2 worm cellular contexts compared by ENCODE assay signal in the genomic region with DNA sequence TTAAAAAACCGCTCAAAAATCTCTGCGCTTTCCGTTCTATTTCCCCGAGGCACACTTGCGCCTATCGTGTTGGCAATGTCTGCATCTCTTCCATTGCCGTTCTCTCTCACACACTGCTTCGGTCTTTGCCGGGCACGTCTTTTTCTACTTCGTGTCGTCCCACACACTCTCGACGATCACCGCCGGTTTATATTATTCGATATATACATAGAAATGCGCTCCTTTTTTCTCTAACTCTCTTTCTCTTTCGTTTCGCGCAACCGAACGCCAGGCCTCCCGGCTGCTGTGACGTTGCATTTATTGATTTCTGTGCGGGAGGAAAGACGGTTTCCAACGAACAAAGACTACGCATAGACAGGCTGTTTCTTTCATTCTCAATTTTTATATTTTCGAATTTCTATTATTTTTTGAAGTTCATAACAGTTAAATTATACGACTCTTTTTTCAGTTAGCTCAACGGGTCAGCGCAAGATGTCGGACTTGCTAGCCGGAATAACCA.
TF ChIP-seq lines count a peak whose summit lies in the region.

Gene rsd-3, plus strand, starts transcription at position 449 of the 499 bp plus-strand sequence.

TF ChIP-seq in whole organism, L1 larva, 84 proteins besides CTCF, POLR2A, EP300 and RAD21 (continued from another document and continues in another):
- TF ChIP-seq nhr-84 (tag; optimal IDR thresholded peaks at IDR 0.05; lab: Kevin White, UChicago), result no peak
- TF ChIP-seq C34B4.2 (tag; optimal IDR thresholded peaks at IDR 0.05; lab: Kevin White, UChicago), result no peak
- no peak for TF ChIP-seq hlh-17 (GFP tag; optimal IDR thresholded peaks at IDR 0.05; lab: Kevin White, UChicago; ENCODE audit: borderline replicate concordance)
- TF ChIP-seq ama-1 (optimal IDR thresholded peaks at IDR 0.05; lab: Kevin White, UChicago), result no peak
- peak; percentile 74 for TF ChIP-seq nhr-20 (tag; optimal IDR thresholded peaks at IDR 0.05; lab: Kevin White, UChicago)
- no peak for TF ChIP-seq zag-1 (tag; optimal IDR thresholded peaks at IDR 0.05; lab: Kevin White, UChicago)
- peak in 1 of 2 experiments; percentile 54 for TF ChIP-seq mdl-1 (tag; optimal IDR thresholded peaks at IDR 0.05; lab: Kevin White, UChicago)
- no peak for TF ChIP-seq nhr-12 (tag; optimal IDR thresholded peaks at IDR 0.05; lab: Kevin White, UChicago)
- TF ChIP-seq C04F5.9 (tag; optimal IDR thresholded peaks at IDR 0.05; lab: Kevin White, UChicago), result no peak
- TF ChIP-seq Y116A8C.19 (tag; optimal IDR thresholded peaks at IDR 0.05; lab: Kevin White, UChicago; ENCODE audit: borderline replicate concordance), result no peak
- no peak for TF ChIP-seq mef-2 (tag; optimal IDR thresholded peaks at IDR 0.05; lab: Kevin White, UChicago)
- no peak for TF ChIP-seq efl-3 (GFP tag; optimal IDR thresholded peaks at IDR 0.05; lab: Kevin White, UChicago)
- TF ChIP-seq alr-1 (tag; optimal IDR thresholded peaks at IDR 0.05; lab: Kevin White, UChicago; ENCODE audit: borderline replicate concordance), result no peak
- peak; percentile 65 for TF ChIP-seq skn-1 (tag; optimal IDR thresholded peaks at IDR 0.05; lab: Kevin White, UChicago)
- TF ChIP-seq nhr-77 (tag; optimal IDR thresholded peaks at IDR 0.05; lab: Kevin White, UChicago), result peak; percentile 13
- TF ChIP-seq irx-1 (tag; optimal IDR thresholded peaks at IDR 0.05; lab: Kevin White, UChicago), result peak; percentile 9
- no peak for TF ChIP-seq efl-1 (optimal IDR thresholded peaks at IDR 0.05; lab: Kevin White, UChicago)
- peak in 1 of 2 experiments; percentile 11 for TF ChIP-seq efl-1 (GFP tag; optimal IDR thresholded peaks at IDR 0.05 in 1 of 2; lab: Kevin White, UChicago)
- no peak for TF ChIP-seq snpc-4 (tag; optimal IDR thresholded peaks at IDR 0.05; lab: Kevin White, UChicago)
- TF ChIP-seq fkh-4 (tag; optimal IDR thresholded peaks at IDR 0.05; lab: Kevin White, UChicago; ENCODE audit: borderline replicate concordance), result no peak
- TF ChIP-seq unc-30 (tag; optimal IDR thresholded peaks at IDR 0.05; lab: Kevin White, UChicago), result no peak
- TF ChIP-seq egl-13 (tag; optimal IDR thresholded peaks at IDR 0.05; lab: Kevin White, UChicago), result peak; percentile 26
- TF ChIP-seq nhr-90 (tag; optimal IDR thresholded peaks at IDR 0.05; lab: Kevin White, UChicago; ENCODE audit: poor library complexity), result peak; percentile 60
- TF ChIP-seq ets-5 (GFP tag; IDR thresholded peaks at IDR 0.05; lab: Robert Waterston, UW), result no peak
- no peak for TF ChIP-seq F16B12.6 (tag; optimal IDR thresholded peaks at IDR 0.05; lab: Kevin White, UChicago)
- peak; percentile 4 for TF ChIP-seq fkh-8 (tag; optimal IDR thresholded peaks at IDR 0.05; lab: Kevin White, UChicago)
- TF ChIP-seq fos-1 (tag; optimal IDR thresholded peaks at IDR 0.05; lab: Kevin White, UChicago), result no peak
- no peak for TF ChIP-seq sptf-1 (tag; optimal IDR thresholded peaks at IDR 0.05; lab: Kevin White, UChicago)
- TF ChIP-seq hlh-4 (tag; optimal IDR thresholded peaks at IDR 0.05; lab: Kevin White, UChicago), result no peak
- TF ChIP-seq ceh-90 (tag; optimal IDR thresholded peaks at IDR 0.05; lab: Kevin White, UChicago), result no peak
- peak; percentile 27 for TF ChIP-seq unc-86 (tag; optimal IDR thresholded peaks at IDR 0.05; lab: Kevin White, UChicago)
- TF ChIP-seq dsc-1 (tag; optimal IDR thresholded peaks at IDR 0.05; lab: Kevin White, UChicago), result peak; percentile 40
- TF ChIP-seq elt-3 (tag; optimal IDR thresholded peaks at IDR 0.05; lab: Kevin White, UChicago), result peak in 1 of 6 experiments; percentile 69
- TF ChIP-seq ces-1 (GFP tag; optimal IDR thresholded peaks at IDR 0.05; lab: Kevin White, UChicago), result no peak
- no peak for TF ChIP-seq aly-2 (tag; optimal IDR thresholded peaks at IDR 0.05; lab: Kevin White, UChicago)
- TF ChIP-seq ceh-82 (tag; optimal IDR thresholded peaks at IDR 0.05; lab: Kevin White, UChicago), result peak in 2 of 3 experiments; percentile 18 to 42
- no peak for TF ChIP-seq nhr-11 (tag; optimal IDR thresholded peaks at IDR 0.05; lab: Kevin White, UChicago)
- TF ChIP-seq unc-62 (GFP tag; optimal IDR thresholded peaks at IDR 0.05; lab: Kevin White, UChicago), result no peak
- TF ChIP-seq egl-27 (tag; optimal IDR thresholded peaks at IDR 0.05; lab: Kevin White, UChicago), result no peak
- TF ChIP-seq vab-15 (tag; optimal IDR thresholded peaks at IDR 0.05; lab: Kevin White, UChicago), result no peak
- TF ChIP-seq nhr-47 (tag; optimal IDR thresholded peaks at IDR 0.05; lab: Kevin White, UChicago), result peak; percentile 45
- no peak for TF ChIP-seq lir-3 (tag; optimal IDR thresholded peaks at IDR 0.05; lab: Kevin White, UChicago; ENCODE audit: poor library complexity)
- TF ChIP-seq aha-1 (tag; optimal IDR thresholded peaks at IDR 0.05; lab: Kevin White, UChicago), result no peak
- no peak for TF ChIP-seq zip-4 (GFP tag; optimal IDR thresholded peaks at IDR 0.05; lab: Kevin White, UChicago)
- peak; percentile 65 for TF ChIP-seq nhr-71 (tag; optimal IDR thresholded peaks at IDR 0.05; lab: Kevin White, UChicago)
- no peak for TF ChIP-seq fkh-10 (GFP tag; optimal IDR thresholded peaks at IDR 0.05; lab: Kevin White, UChicago)
- no peak for TF ChIP-seq sox-4 (tag; optimal IDR thresholded peaks at IDR 0.05; lab: Kevin White, UChicago)
- TF ChIP-seq ceh-63 (GFP tag; optimal IDR thresholded peaks at IDR 0.05; lab: Kevin White, UChicago), result no peak
- no peak for TF ChIP-seq pag-3 (tag; optimal IDR thresholded peaks at IDR 0.05; lab: Kevin White, UChicago; ENCODE audit: borderline replicate concordance, insufficient read depth)
- no peak for TF ChIP-seq jun-1 (tag; optimal IDR thresholded peaks at IDR 0.05; lab: Kevin White, UChicago)
- TF ChIP-seq mep-1 (tag; optimal IDR thresholded peaks at IDR 0.05; lab: Kevin White, UChicago), result peak; percentile 60
- TF ChIP-seq lin-35 (GFP tag; optimal IDR thresholded peaks at IDR 0.05; lab: Kevin White, UChicago), result peak; percentile 7 to 49
- TF ChIP-seq grh-1 (GFP tag; IDR thresholded peaks at IDR 0.05; lab: Robert Waterston, UW), result 0 out of 2 replicates have a peak, but pooled peaks have one; percentile 5
- no peak for TF ChIP-seq pax-3 (tag; optimal IDR thresholded peaks at IDR 0.05; lab: Kevin White, UChicago)
- TF ChIP-seq nhr-76 (tag; optimal IDR thresholded peaks at IDR 0.05; lab: Kevin White, UChicago), result no peak
- TF ChIP-seq snu-23 (GFP tag; optimal IDR thresholded peaks at IDR 0.05; lab: Kevin White, UChicago), result peak; percentile 74
- peak; percentile 41 for TF ChIP-seq xbp-1 (tag; optimal IDR thresholded peaks at IDR 0.05; lab: Kevin White, UChicago)
- TF ChIP-seq C16A3.4 (tag; optimal IDR thresholded peaks at IDR 0.05; lab: Kevin White, UChicago), result no peak
- peak; percentile 69 for TF ChIP-seq nhr-85 (tag; lab: Kevin White, UChicago)
- no peak for TF ChIP-seq lin-15B (tag; optimal IDR thresholded peaks at IDR 0.05; lab: Kevin White, UChicago)
- no peak for TF ChIP-seq ceh-8 (GFP tag; optimal IDR thresholded peaks at IDR 0.05; lab: Kevin White, UChicago)
- no peak for TF ChIP-seq unc-130 (tag; optimal IDR thresholded peaks at IDR 0.05; lab: Kevin White, UChicago)
- peak in 2 of 3 experiments; percentile 4 to 6 for TF ChIP-seq dpl-1 (GFP tag; optimal IDR thresholded peaks at IDR 0.05; lab: Kevin White, UChicago)

TF ChIP-seq in whole organism, young adult, 124 proteins besides CTCF, POLR2A, EP300 and RAD21 (continued from another document):
- TF ChIP-seq dpl-1 (GFP tag; optimal IDR thresholded peaks at IDR 0.05; lab: Kevin White, UChicago) (no peak), lin-35 (GFP tag; optimal IDR thresholded peaks at IDR 0.05; lab: Kevin White, UChicago) (peak in 1 of 3 experiments; percentile 52), lir-1 (GFP tag; conservative IDR thresholded peaks at IDR 0.05; lab: Robert Waterston, UW) (no peak), attf-6 (GFP tag; IDR thresholded peaks at IDR 0.05; lab: Robert Waterston, UW) (no peak), tlf-1 (GFP tag; optimal IDR thresholded peaks at IDR 0.05; lab: Kevin White, UChicago) (no peak), repo-1 (tag; optimal IDR thresholded peaks at IDR 0.05; lab: Kevin White, UChicago) (no peak), lsy-27 (tag; optimal IDR thresholded peaks at IDR 0.05; lab: Kevin White, UChicago; ENCODE audit: borderline replicate concordance, insufficient read depth) (no peak), egrh-3 (GFP tag; IDR thresholded peaks at IDR 0.05; lab: Robert Waterston, UW) (no peak), let-607 (tag; optimal IDR thresholded peaks at IDR 0.05; lab: Kevin White, UChicago) (peak; percentile 85 to 87), madf-10 (tag; optimal IDR thresholded peaks at IDR 0.05; lab: Kevin White, UChicago) (peak; percentile 18), mxl-1 (tag; optimal IDR thresholded peaks at IDR 0.05; lab: Kevin White, UChicago) (no peak), ceh-79 (tag; optimal IDR thresholded peaks at IDR 0.05; lab: Kevin White, UChicago) (no peak), hmg-1.2 (GFP tag; IDR thresholded peaks at IDR 0.05; lab: Robert Waterston, UW) (peak; percentile 90), C06A6.2 (GFP tag; conservative IDR thresholded peaks at IDR 0.05; lab: Robert Waterston, UW) (no peak), tbx-9 (tag; optimal IDR thresholded peaks at IDR 0.05; lab: Kevin White, UChicago; ENCODE audit: borderline replicate concordance) (no peak), bed-1 (GFP tag; IDR thresholded peaks at IDR 0.05; lab: Robert Waterston, UW) (no peak), ceh-100 (GFP tag; IDR thresholded peaks at IDR 0.05; lab: Robert Waterston, UW) (no peak), die-1 (tag; optimal IDR thresholded peaks at IDR 0.05; lab: Kevin White, UChicago) (no peak), B0035.1 (tag; optimal IDR thresholded peaks at IDR 0.05; lab: Kevin White, UChicago) (no peak), ceh-40 (GFP tag; IDR thresholded peaks at IDR 0.05; lab: Robert Waterston, UW) (no peak), madf-3 (GFP tag; IDR thresholded peaks at IDR 0.05; lab: Robert Waterston, UW) (no peak), akir-1 (GFP tag; optimal IDR thresholded peaks at IDR 0.05; lab: Kevin White, UChicago) (no peak), unc-130 (GFP tag; optimal IDR thresholded peaks at IDR 0.05; lab: Kevin White, UChicago) (no peak), lin-26 (GFP tag; IDR thresholded peaks at IDR 0.05; lab: Robert Waterston, UW) (0 out of 2 replicates have a peak, but pooled peaks have one; percentile 46), snpc-1.1 (tag; optimal IDR thresholded peaks at IDR 0.05; lab: Kevin White, UChicago; ENCODE audit: insufficient read depth) (no peak), dox-1 (GFP tag; IDR thresholded peaks at IDR 0.05; lab: Robert Waterston, UW) (peak; percentile 69), nhr-120 (GFP tag; IDR thresholded peaks at IDR 0.05; lab: Robert Waterston, UW) (no peak), aptf-3 (GFP tag; IDR thresholded peaks at IDR 0.05; lab: Robert Waterston, UW) (no peak), ZK185.1 (tag; optimal IDR thresholded peaks at IDR 0.05; lab: Kevin White, UChicago; ENCODE audit: poor library complexity, severe bottlenecking) (peak; percentile 17), zfh-2 (GFP tag; conservative IDR thresholded peaks at IDR 0.05; lab: Robert Waterston, UW) (peak; percentile 86), atf-7 (tag; optimal IDR thresholded peaks at IDR 0.05; lab: Kevin White, UChicago) (peak; percentile 16), nhr-90 (tag; optimal IDR thresholded peaks at IDR 0.05; lab: Kevin White, UChicago) (no peak)
